Worm (Caenorhabditis elegans) whole organism, L2 larva: Measurements from ENCODE around the gene T28C6.10.

Source experiments
- C34F6.9 ChIP-seq: fragments of 150-350 bp; optimal IDR thresholded peaks from 2 replicates; lab custom pipeline; 2014; ENCODE audit warnings: missing biosample characterization, missing genetic modification characterization
- F13H6.1 ChIP-seq: sonication (generic microtip); optimal IDR thresholded peaks from 2 replicates; lab custom pipeline; 2016; ENCODE audit warnings: missing genetic modification characterization, missing compliant biosample characterization
- R02D3.7 ChIP-seq: fragments of 150-350 bp; optimal IDR thresholded peaks from 2 replicates; lab custom pipeline; 2014; ENCODE audit warnings: missing biosample characterization, missing genetic modification characterization
- Y55F3AM.14 ChIP-seq: fragments of 200-800 bp; sonication (Bioruptor generic); optimal IDR thresholded peaks from 2 replicates; lab custom pipeline; 2018; ENCODE audit warnings: mild to moderate bottlenecking, missing genetic modification characterization, missing compliant biosample characterization
- ZK546.5 ChIP-seq: sonication (generic microtip); optimal IDR thresholded peaks from 2 replicates; lab custom pipeline; 2017; ENCODE audit warnings: missing biosample characterization, missing genetic modification characterization
- alr-1 ChIP-seq: fragments of 150-350 bp; optimal IDR thresholded peaks from 2 replicates; lab custom pipeline; 2014; ENCODE audit warnings: missing biosample characterization, missing genetic modification characterization
- aly-2 ChIP-seq: fragments of 150-350 bp; optimal IDR thresholded peaks from 2 replicates; lab custom pipeline; 2014; ENCODE audit warnings: missing biosample characterization, missing genetic modification characterization
- ama-1 ChIP-seq: fragments of 150-350 bp; optimal IDR thresholded peaks from 2 replicates; lab custom pipeline; 2018; ENCODE audit warnings: inconsistent platforms
- blmp-1 ChIP-seq: sonication (generic microtip); optimal IDR thresholded peaks from 2 replicates; lab custom pipeline; 2017; ENCODE audit warnings: missing genetic modification characterization, mild to moderate bottlenecking, missing compliant biosample characterization, antibody characterized with exemption, moderate library complexity; ENCODE audit not compliant: insufficient read depth
- ceh-16 ChIP-seq: fragments of 150-350 bp; optimal IDR thresholded peaks from 2 replicates; lab custom pipeline; 2014; ENCODE audit warnings: missing biosample characterization, missing genetic modification characterization
- ceh-82 ChIP-seq: fragments of 150-350 bp; optimal IDR thresholded peaks from 2 replicates; lab custom pipeline; 2014; ENCODE audit warnings: missing biosample characterization, missing genetic modification characterization
- crh-2 ChIP-seq: sonication (generic microtip); optimal IDR thresholded peaks from 2 replicates; lab custom pipeline; 2017; ENCODE audit warnings: missing biosample characterization, missing genetic modification characterization
- dmd-4 ChIP-seq: sonication (generic microtip); optimal IDR thresholded peaks from 2 replicates; lab custom pipeline; 2017; ENCODE audit warnings: missing biosample characterization, missing genetic modification characterization
- egl-27 ChIP-seq: sonication (generic microtip); optimal IDR thresholded peaks from 3 replicates; lab custom pipeline; 2017; ENCODE audit warnings: missing biosample characterization, missing genetic modification reagents, missing genetic modification characterization
- elt-1 ChIP-seq: fragments of 150-350 bp; optimal IDR thresholded peaks from 2 replicates; lab custom pipeline; 2014; ENCODE audit warnings: missing biosample characterization, missing genetic modification characterization
- elt-3 ChIP-seq: sonication (generic microtip); optimal IDR thresholded peaks from 2 replicates; lab custom pipeline; 2017; ENCODE audit warnings: missing biosample characterization, missing genetic modification characterization
- fos-1 ChIP-seq: fragments of 150-350 bp; optimal IDR thresholded peaks from 2 replicates; lab custom pipeline; 2014; ENCODE audit warnings: missing biosample characterization, missing genetic modification characterization
- gmeb-1 ChIP-seq: fragments of 150-350 bp; optimal IDR thresholded peaks from 2 replicates; lab custom pipeline; 2014; ENCODE audit warnings: missing biosample characterization, missing genetic modification characterization
- lin-11 ChIP-seq: fragments of 150-350 bp; sonication (generic microtip); optimal IDR thresholded peaks from 2 replicates; lab custom pipeline; 2014; ENCODE audit warnings: missing biosample characterization, missing genetic modification characterization, inconsistent platforms, mixed read lengths
- lin-13 ChIP-seq: fragments of 150-350 bp; optimal IDR thresholded peaks from 2 replicates; lab custom pipeline; 2014; ENCODE audit warnings: missing biosample characterization, missing genetic modification reagents, missing genetic modification characterization
- lin-39 ChIP-seq: fragments of 150-350 bp; optimal IDR thresholded peaks from 2 replicates; lab custom pipeline; 2014; ENCODE audit warnings: missing biosample characterization, missing genetic modification reagents, missing genetic modification characterization
- lsy-2 ChIP-seq, 2 experiments: fragments of 150-350 bp in 1 of 2; sonication (generic microtip) in 1 of 2; optimal IDR thresholded peaks; 2 replicates each; lab custom pipeline; 2014 to 2017; ENCODE audit warnings: missing biosample characterization in 2 of 2, missing genetic modification characterization in 2 of 2
- mab-5 ChIP-seq: fragments of 150-350 bp; optimal IDR thresholded peaks from 2 replicates; lab custom pipeline; 2014; ENCODE audit warnings: missing biosample characterization, missing genetic modification characterization
- mbf-1 ChIP-seq: sonication (generic microtip); optimal IDR thresholded peaks from 2 replicates; lab custom pipeline; 2017; ENCODE audit warnings: missing biosample characterization, missing genetic modification characterization
- mdl-1 ChIP-seq, 2 experiments: fragments of 150-350 bp in 1 of 2; sonication (generic microtip) in 1 of 2; optimal IDR thresholded peaks; 2 replicates each; lab custom pipeline; 2017; ENCODE audit warnings: missing biosample characterization in 2 of 2, missing genetic modification characterization in 2 of 2
- nhr-10 ChIP-seq: sonication (generic microtip); optimal IDR thresholded peaks from 2 replicates; lab custom pipeline; 2017; ENCODE audit warnings: missing biosample characterization, missing genetic modification characterization
- nhr-11 ChIP-seq: fragments of 150-350 bp; optimal IDR thresholded peaks from 2 replicates; lab custom pipeline; 2014; ENCODE audit warnings: missing biosample characterization, missing genetic modification characterization
- nhr-12 ChIP-seq: fragments of 150-350 bp; optimal IDR thresholded peaks from 2 replicates; lab custom pipeline; 2014; ENCODE audit warnings: missing biosample characterization, missing genetic modification characterization
- nhr-129 ChIP-seq: fragments of 150-350 bp; optimal IDR thresholded peaks from 2 replicates; lab custom pipeline; 2014; ENCODE audit warnings: missing biosample characterization, missing genetic modification characterization
- nhr-21 ChIP-seq: fragments of 150-350 bp; optimal IDR thresholded peaks from 2 replicates; lab custom pipeline; 2014; ENCODE audit warnings: missing biosample characterization, missing genetic modification characterization
- nhr-23 ChIP-seq: fragments of 150-350 bp; optimal IDR thresholded peaks from 2 replicates; lab custom pipeline; 2014; ENCODE audit warnings: missing biosample characterization, missing genetic modification reagents, missing genetic modification characterization
- nhr-237 ChIP-seq: fragments of 150-350 bp; optimal IDR thresholded peaks from 2 replicates; lab custom pipeline; 2014; ENCODE audit warnings: missing biosample characterization, missing genetic modification characterization
- nhr-25 ChIP-seq: fragments of 150-350 bp; sonication (generic microtip); optimal IDR thresholded peaks from 3 replicates; lab custom pipeline; 2014; ENCODE audit warnings: missing biosample characterization, missing genetic modification characterization
- nhr-6 ChIP-seq: fragments of 150-350 bp; optimal IDR thresholded peaks from 2 replicates; lab custom pipeline; 2014; ENCODE audit warnings: missing biosample characterization, missing genetic modification characterization
- nhr-77 ChIP-seq: fragments of 150-350 bp; optimal IDR thresholded peaks from 2 replicates; lab custom pipeline; 2014; ENCODE audit warnings: missing biosample characterization, missing genetic modification characterization
- peb-1 ChIP-seq: fragments of 150-350 bp; optimal IDR thresholded peaks from 2 replicates; lab custom pipeline; 2014; ENCODE audit warnings: missing biosample characterization, missing genetic modification characterization
- sem-4 ChIP-seq: fragments of 150-350 bp; optimal IDR thresholded peaks from 2 replicates; lab custom pipeline; 2014; ENCODE audit warnings: missing biosample characterization, missing genetic modification reagents, missing genetic modification characterization
- skn-1 ChIP-seq: sonication (generic microtip); optimal IDR thresholded peaks from 2 replicates; lab custom pipeline; 2017; ENCODE audit warnings: missing biosample characterization, missing genetic modification characterization
- sma-3 ChIP-seq: sonication (generic microtip); optimal IDR thresholded peaks from 2 replicates; lab custom pipeline; 2016; ENCODE audit warnings: missing genetic modification reagents, missing genetic modification characterization, missing compliant biosample characterization
- sma-9 ChIP-seq, 2 experiments: fragments of 150-350 bp in 1 of 2; sonication (generic microtip) in 1 of 2; optimal IDR thresholded peaks; 2 replicates each; lab custom pipeline; 2014 to 2016; ENCODE audit warnings: missing genetic modification characterization in 2 of 2, mild to moderate bottlenecking in 1 of 2, missing biosample characterization in 1 of 2, missing compliant biosample characterization in 1 of 2, missing genetic modification reagents in 1 of 2, moderate library complexity in 1 of 2
- snpc-4 ChIP-seq: fragments of 150-350 bp; optimal IDR thresholded peaks from 2 replicates; lab custom pipeline; 2014; ENCODE audit warnings: missing biosample characterization, missing genetic modification characterization
- unc-39 ChIP-seq: fragments of 150-350 bp; optimal IDR thresholded peaks from 2 replicates; lab custom pipeline; 2014; ENCODE audit warnings: missing biosample characterization, missing genetic modification characterization
- unc-55 ChIP-seq: fragments of 150-350 bp; sonication (generic microtip); optimal IDR thresholded peaks from 3 replicates; lab custom pipeline; 2014; ENCODE audit warnings: missing biosample characterization, missing genetic modification reagents, missing genetic modification characterization
- unc-62 ChIP-seq: fragments of 150-350 bp; optimal IDR thresholded peaks from 2 replicates; lab custom pipeline; 2014; ENCODE audit warnings: missing biosample characterization, missing genetic modification reagents, missing genetic modification characterization
- zag-1 ChIP-seq: fragments of 150-350 bp; optimal IDR thresholded peaks from 2 replicates; lab custom pipeline; 2014; ENCODE audit warnings: missing biosample characterization, missing genetic modification characterization
- ztf-1 ChIP-seq: fragments of 200-800 bp; sonication (Bioruptor generic); conservative IDR thresholded peaks from 2 replicates; pipeline ENCODE4 v1.3.6; 2022; ENCODE audit warnings: missing genetic modification characterization, missing compliant biosample characterization
- ztf-11 ChIP-seq: sonication (generic microtip); optimal IDR thresholded peaks from 2 replicates; lab custom pipeline; 2017; ENCODE audit warnings: missing biosample characterization, missing genetic modification characterization
- ztf-4 ChIP-seq: fragments of 150-350 bp; optimal IDR thresholded peaks from 2 replicates; lab custom pipeline; 2014; ENCODE audit warnings: missing biosample characterization, missing genetic modification characterization

The T28C6.10 gene

DNA sequence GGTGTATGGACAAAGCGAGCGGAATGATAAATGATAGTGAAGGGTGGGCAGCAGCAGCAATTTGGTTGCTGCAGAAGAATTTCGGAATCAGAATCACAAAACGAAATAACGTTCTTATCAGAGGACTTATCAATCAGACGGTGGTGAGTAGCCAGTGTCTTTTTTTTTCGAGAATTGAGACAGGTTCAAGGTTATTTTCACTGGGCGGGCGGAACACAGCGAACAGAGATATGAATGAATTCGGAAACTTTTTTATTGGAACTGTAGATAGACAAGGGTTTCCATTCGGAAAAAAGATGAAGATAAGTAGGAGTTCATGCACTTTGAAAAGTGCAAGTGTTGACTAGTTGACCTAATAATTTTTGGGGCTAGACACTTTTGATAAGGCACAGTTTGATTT, 24.5 kb upstream of the T28C6.10 start:
- TF ChIP-seq nhr-129 (tag; lab: Kevin White, UChicago) (no peak), sem-4 (tag; lab: Kevin White, UChicago) (peak; percentile 42), unc-62 (GFP tag; lab: Kevin White, UChicago) (no peak), nhr-12 (tag; lab: Kevin White, UChicago) (no peak), snpc-4 (tag; lab: Kevin White, UChicago) (no peak), alr-1 (tag; lab: Kevin White, UChicago) (no peak), mbf-1 (tag; lab: Kevin White, UChicago) (no peak), nhr-6 (tag; lab: Kevin White, UChicago) (no peak), egl-27 (peak; percentile 61), nhr-21 (tag; lab: Kevin White, UChicago) (peak; percentile 77), mab-5 (tag; lab: Kevin White, UChicago) (no peak), blmp-1 (tag; lab: Kevin White, UChicago) (peak; percentile 74), sma-9 (GFP tag; optimal IDR thresholded peaks at IDR 0.05; lab: Kevin White, UChicago) (peak; percentile 79), sma-9 (tag; optimal IDR thresholded peaks at IDR 0.05; lab: Kevin White, UChicago) (no peak), aly-2 (tag; lab: Kevin White, UChicago) (no peak), ZK546.5 (tag; lab: Kevin White, UChicago) (no peak), lsy-2 (tag; optimal IDR thresholded peaks at IDR 0.05; lab: Kevin White, UChicago) (no peak), crh-2 (tag; lab: Kevin White, UChicago) (no peak), R02D3.7 (no peak), ztf-11 (tag; lab: Kevin White, UChicago) (no peak), skn-1 (no peak), ama-1 (no peak), mdl-1 (tag; optimal IDR thresholded peaks at IDR 0.05; lab: Kevin White, UChicago) (no peak), gmeb-1 (tag; lab: Kevin White, UChicago) (no peak), nhr-25 (tag; lab: Kevin White, UChicago) (peak; percentile 57), elt-1 (tag; lab: Kevin White, UChicago) (no peak), zag-1 (tag; lab: Kevin White, UChicago) (no peak), lin-11 (tag; lab: Kevin White, UChicago) (no peak), lin-39 (no peak), unc-39 (tag; lab: Kevin White, UChicago) (no peak), fos-1 (tag; lab: Kevin White, UChicago) (peak; percentile 92), unc-55 (GFP tag; lab: Kevin White, UChicago) (no peak), F13H6.1 (tag; lab: Kevin White, UChicago) (peak; percentile 8), sma-3 (GFP tag; lab: Kevin White, UChicago) (peak; percentile 68), nhr-237 (tag; lab: Kevin White, UChicago) (no peak), dmd-4 (no peak), ztf-4 (tag; lab: Kevin White, UChicago) (no peak), nhr-10 (no peak), nhr-23 (no peak), C34F6.9 (tag; lab: Kevin White, UChicago) (no peak), ceh-82 (tag; lab: Kevin White, UChicago) (no peak), nhr-77 (tag; lab: Kevin White, UChicago) (no peak), lin-13 (no peak), ztf-1 (GFP tag; lab: Robert Waterston, UW) (no peak), Y55F3AM.14 (GFP tag; lab: Kevin White, UChicago) (peak; percentile 38), ceh-16 (no peak), elt-3 (tag; lab: Kevin White, UChicago) (no peak), nhr-11 (no peak), peb-1 (tag; lab: Kevin White, UChicago) (no peak)
